Fruit fly (Drosophila melanogaster) whole organism, pupa: Measurements from ENCODE around the gene CG8001.

Experiments
- CG10348 ChIP-seq: fragments of 200-800 bp; sonication (Bioruptor generic); IDR thresholded peaks from 2 replicates; pipeline ENCODE4 v1.3.6; 2022; ENCODE audit warnings: missing biosample characterization, missing genetic modification characterization
- CG12605 ChIP-seq: fragments of 200-800 bp; sonication (Bioruptor generic); IDR thresholded peaks from 2 replicates; pipeline ENCODE4 v1.3.6; 2022; ENCODE audit warnings: missing biosample characterization, missing genetic modification characterization
- CG13204 ChIP-seq: fragments of 200-800 bp; sonication (Bioruptor generic); optimal IDR thresholded peaks from 2 replicates; lab custom pipeline; 2018; ENCODE audit warnings: missing biosample characterization, mild to moderate bottlenecking, missing genetic modification characterization, moderate library complexity
- CG14655 ChIP-seq: fragments of 200-800 bp; sonication (Bioruptor generic); optimal IDR thresholded peaks from 3 replicates; lab custom pipeline; 2017; ENCODE audit warnings: mild to moderate bottlenecking, missing biosample characterization, missing genetic modification reagents, missing genetic modification characterization
- CG15710 ChIP-seq: fragments of 200-800 bp; sonication (Bioruptor generic); optimal IDR thresholded peaks from 2 replicates; lab custom pipeline; 2018; ENCODE audit warnings: missing biosample characterization, mild to moderate bottlenecking, missing genetic modification characterization, moderate library complexity
- CG17806 ChIP-seq: fragments of 200-800 bp; sonication (Bioruptor generic); optimal IDR thresholded peaks from 2 replicates; lab custom pipeline; 2018; ENCODE audit warnings: missing biosample characterization, mild to moderate bottlenecking, missing genetic modification characterization, moderate library complexity
- CG32121 ChIP-seq: fragments of 200-800 bp; sonication (Bioruptor generic); IDR thresholded peaks from 2 replicates; pipeline ENCODE4 v1.3.6; 2022; ENCODE audit warnings: missing biosample characterization, missing genetic modification characterization
- CG34367 ChIP-seq: fragments of 200-800 bp; sonication (Bioruptor generic); optimal IDR thresholded peaks from 2 replicates; lab custom pipeline; 2018; ENCODE audit warnings: missing biosample characterization, mild to moderate bottlenecking, missing genetic modification characterization
- CG4496 ChIP-seq: fragments of 200-800 bp; sonication (Bioruptor generic); IDR thresholded peaks from 3 replicates; pipeline ENCODE4 v1.3.6; 2022; ENCODE audit warnings: missing biosample characterization, missing genetic modification characterization
- CG8159 ChIP-seq: fragments of 200-800 bp; sonication (Bioruptor generic); optimal IDR thresholded peaks from 3 replicates; lab custom pipeline; 2018; ENCODE audit warnings: missing biosample characterization, mild to moderate bottlenecking, missing genetic modification characterization, moderate library complexity
- CG8301 ChIP-seq: fragments of 200-800 bp; sonication (Bioruptor generic); optimal IDR thresholded peaks from 2 replicates; lab custom pipeline; 2018; ENCODE audit warnings: missing biosample characterization, mild to moderate bottlenecking, missing genetic modification characterization
- CG9948 ChIP-seq: fragments of 200-800 bp; sonication (Bioruptor generic); optimal IDR thresholded peaks from 2 replicates; lab custom pipeline; 2018; ENCODE audit warnings: missing biosample characterization, mild to moderate bottlenecking, missing genetic modification characterization, moderate library complexity
- D1 ChIP-seq: fragments of 200-800 bp; sonication (Bioruptor generic); optimal IDR thresholded peaks from 2 replicates; lab custom pipeline; 2018; ENCODE audit warnings: missing biosample characterization, mild to moderate bottlenecking, missing genetic modification characterization, moderate library complexity
- EcR ChIP-seq: fragments of 200-800 bp; sonication (Bioruptor generic); optimal IDR thresholded peaks from 3 replicates; lab custom pipeline; 2019; ENCODE audit warnings: missing biosample characterization, missing genetic modification characterization, mild to moderate bottlenecking, moderate library complexity, missing genetic modification reagents
- Ets98B ChIP-seq: fragments of 200-800 bp; sonication (Bioruptor generic); IDR thresholded peaks from 2 replicates; pipeline ENCODE4 v1.3.6; 2022; ENCODE audit warnings: missing biosample characterization, missing genetic modification characterization
- Pif1A ChIP-seq: fragments of 200-800 bp; sonication (Bioruptor generic); optimal IDR thresholded peaks from 3 replicates; lab custom pipeline; 2016; ENCODE audit warnings: missing biosample characterization, missing genetic modification characterization
- Pif1B ChIP-seq: fragments of 200-800 bp; sonication (Bioruptor generic); optimal IDR thresholded peaks from 3 replicates; lab custom pipeline; 2016; ENCODE audit warnings: missing biosample characterization, missing genetic modification characterization
- Snoo ChIP-seq: fragments of 200-800 bp; sonication (Bioruptor generic); optimal IDR thresholded peaks from 3 replicates; lab custom pipeline; 2017; ENCODE audit warnings: missing biosample characterization, mild to moderate bottlenecking, missing genetic modification characterization, inconsistent platforms
- fd96Ca ChIP-seq: fragments of 200-800 bp; sonication (Bioruptor generic); IDR thresholded peaks from 3 replicates; pipeline ENCODE4 v1.3.6; 2022; ENCODE audit warnings: missing biosample characterization, missing genetic modification characterization
- gl ChIP-seq: fragments of 200-800 bp; sonication (Bioruptor generic); optimal IDR thresholded peaks from 2 replicates; lab custom pipeline; 2018; ENCODE audit warnings: missing biosample characterization, mild to moderate bottlenecking, missing genetic modification characterization
- rn ChIP-seq: fragments of 200-800 bp; sonication (Bioruptor generic); IDR thresholded peaks from 2 replicates; pipeline ENCODE4 v1.3.6; 2022; ENCODE audit warnings: missing biosample characterization, missing genetic modification characterization

The CG8001 gene

DNA sequence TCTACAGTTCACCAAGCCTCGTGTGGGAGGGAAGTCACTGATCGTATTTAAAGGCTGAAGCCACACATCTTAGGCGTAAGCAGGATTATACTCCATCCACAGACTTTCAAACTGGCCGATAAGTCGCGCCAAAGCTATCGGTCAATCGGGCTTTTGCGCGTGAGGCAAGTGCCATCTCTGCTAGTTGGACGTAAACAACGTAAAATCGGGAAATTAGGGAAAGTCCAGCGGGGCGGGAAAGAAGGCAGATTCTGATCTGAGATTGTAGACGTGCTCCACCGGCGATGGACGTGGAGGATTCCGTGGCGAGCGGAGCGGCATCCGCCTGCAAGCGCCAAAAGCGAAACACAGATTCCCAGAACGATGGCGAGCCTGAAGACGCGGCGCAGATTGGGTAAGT lies at the start of gene CG8001:
TSS of gene CG8001 (plus strand) at position 17 of the 400 bp plus-strand sequence.
- TF ChIP-seq CG13204 (GFP tag; lab: Kevin White, UChicago) = no peak
- no peak for TF ChIP-seq gl (tag; lab: Kevin White, UChicago)
- TF ChIP-seq rn (GFP tag; lab: Robert Waterston, UW) = no peak
- TF ChIP-seq CG15710 (tag; lab: Kevin White, UChicago) = no peak
- TF ChIP-seq D1 (tag; lab: Kevin White, UChicago) = no peak
- no peak for TF ChIP-seq CG8159
- no peak for TF ChIP-seq CG12605 (GFP tag; lab: Robert Waterston, UW)
- TF ChIP-seq Ets98B (GFP tag; lab: Robert Waterston, UW) = no peak
- TF ChIP-seq CG9948 (tag; lab: Kevin White, UChicago) = no peak
- no peak for TF ChIP-seq CG8301 (tag; lab: Kevin White, UChicago)
- no peak for TF ChIP-seq CG14655 (GFP tag; lab: Kevin White, UChicago)
- no peak for TF ChIP-seq Pif1B (GFP tag; lab: Kevin White, UChicago)
- TF ChIP-seq fd96Ca (GFP tag; lab: Robert Waterston, UW) = no peak
- TF ChIP-seq CG4496 (GFP tag; lab: Robert Waterston, UW) = no peak; the same call in 2 of the 3 replicates

DNA sequence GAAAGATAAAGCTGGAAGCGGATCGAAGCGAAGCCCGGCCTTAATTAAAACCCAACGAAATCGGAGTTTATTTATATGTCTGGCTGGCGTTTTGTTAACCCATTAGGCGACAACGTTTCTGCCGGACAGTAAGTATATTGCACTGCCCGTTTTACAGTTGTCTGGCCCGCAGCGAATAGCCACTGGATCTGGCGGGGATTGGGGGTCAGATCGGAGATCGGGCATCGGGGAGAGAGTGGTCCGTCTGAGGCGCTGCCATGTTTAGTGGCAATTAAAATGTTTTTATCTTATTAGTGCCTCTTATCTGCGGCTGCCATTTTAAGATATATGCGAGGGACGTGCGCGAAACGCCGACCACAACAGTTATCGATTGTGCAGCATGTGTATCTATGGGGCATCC lies 46.8 kb upstream of the CG8001 start:
- TF ChIP-seq EcR (GFP tag; lab: Kevin White, UChicago) (peak; percentile 52), Snoo (tag; lab: Kevin White, UChicago) (no peak)

DNA sequence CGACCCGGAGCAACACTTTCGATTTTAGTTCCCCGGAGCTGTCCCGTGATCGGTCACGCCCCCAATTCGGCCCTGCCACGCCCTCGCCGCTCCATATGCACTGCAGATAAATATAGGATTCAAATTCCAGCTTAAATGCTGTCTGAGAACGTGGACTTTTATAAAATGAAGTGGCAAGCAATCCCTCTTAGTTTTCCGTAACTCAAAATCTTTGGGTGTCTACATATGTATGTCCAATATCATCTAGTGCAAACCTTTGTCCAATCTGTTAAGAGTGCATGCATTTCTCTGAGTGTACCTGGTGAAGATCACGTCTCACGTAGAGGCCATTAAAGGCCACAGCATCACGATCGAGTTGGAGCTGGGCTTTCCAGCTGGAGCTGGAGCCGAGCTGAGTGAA lies 45.4 kb upstream of the CG8001 start:
- TF ChIP-seq gl (tag; lab: Kevin White, UChicago) (no peak), CG8301 (tag; lab: Kevin White, UChicago) (no peak), EcR (GFP tag; lab: Kevin White, UChicago) (no peak), Pif1A (GFP tag; lab: Kevin White, UChicago) (peak; percentile 32), CG34367 (tag; lab: Kevin White, UChicago) (no peak), CG32121 (GFP tag; lab: Robert Waterston, UW) (no peak), fd96Ca (GFP tag; lab: Robert Waterston, UW) (peak; percentile 56; the same call in 1 of the 3 replicates), CG15710 (tag; lab: Kevin White, UChicago) (peak; percentile 27), CG4496 (GFP tag; lab: Robert Waterston, UW) (peak; percentile 54; the same call in 1 of the 3 replicates), CG14655 (GFP tag; lab: Kevin White, UChicago) (peak; percentile 39), CG13204 (GFP tag; lab: Kevin White, UChicago) (no peak), CG12605 (GFP tag; lab: Robert Waterston, UW) (no peak), CG9948 (tag; lab: Kevin White, UChicago) (peak; percentile 42), Ets98B (GFP tag; lab: Robert Waterston, UW) (no peak), rn (GFP tag; lab: Robert Waterston, UW) (no peak), CG10348 (GFP tag; lab: Robert Waterston, UW) (no peak), CG17806 (tag; lab: Kevin White, UChicago) (peak; percentile 51), Pif1B (GFP tag; lab: Kevin White, UChicago) (no peak), CG8159 (peak; percentile 61), D1 (tag; lab: Kevin White, UChicago) (no peak), Snoo (tag; lab: Kevin White, UChicago) (no peak)

DNA sequence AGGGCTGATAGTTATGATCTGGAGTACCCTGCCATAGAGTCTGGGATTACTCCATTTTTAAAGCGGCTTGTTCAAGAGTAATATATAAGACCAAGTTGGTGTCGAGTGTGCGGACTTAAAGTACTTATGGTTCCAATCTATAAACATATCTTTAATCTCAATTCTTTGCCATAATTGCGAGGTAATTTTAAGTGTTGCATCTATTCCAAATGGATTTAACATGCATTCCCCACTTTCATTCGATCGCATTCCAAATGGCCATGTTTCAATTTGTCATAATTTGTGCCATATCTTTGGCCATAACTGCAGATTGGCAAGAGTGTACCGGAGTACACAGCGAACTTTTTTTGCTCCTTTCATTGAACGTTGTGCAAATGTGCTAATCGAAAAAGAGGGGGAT lies 44.7 kb upstream of the CG8001 start:
- TF ChIP-seq fd96Ca (GFP tag; lab: Robert Waterston, UW) (no peak), CG34367 (tag; lab: Kevin White, UChicago) (peak; percentile 52), CG15710 (tag; lab: Kevin White, UChicago) (peak; percentile 63), CG32121 (GFP tag; lab: Robert Waterston, UW) (no peak), CG8159 (peak; percentile 67), Snoo (tag; lab: Kevin White, UChicago) (no peak), EcR (GFP tag; lab: Kevin White, UChicago) (no peak), rn (GFP tag; lab: Robert Waterston, UW) (no peak), gl (tag; lab: Kevin White, UChicago) (no peak), CG17806 (tag; lab: Kevin White, UChicago) (peak; percentile 34), Pif1B (GFP tag; lab: Kevin White, UChicago) (no peak)

DNA sequence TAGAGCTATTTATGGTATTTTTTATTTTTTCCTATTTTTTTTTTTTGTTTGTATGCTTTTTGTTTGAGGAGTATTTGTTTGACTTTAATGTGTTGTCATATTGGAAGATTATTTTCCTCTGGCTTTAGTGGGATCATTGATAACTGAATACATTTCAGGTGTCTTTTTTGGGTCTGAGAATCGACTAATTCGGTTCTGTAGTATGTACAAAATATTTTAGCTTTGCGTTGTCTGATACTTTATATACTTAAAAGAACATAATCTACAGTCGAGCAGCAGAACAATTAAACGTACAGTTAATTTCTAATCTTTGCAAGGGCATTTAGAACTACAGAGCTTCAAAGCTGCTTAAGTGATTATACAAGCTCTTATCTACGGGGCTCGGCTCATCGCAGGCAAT lies 32.9 kb upstream of the CG8001 start, which contains the start of gene CG18171:
TSS of gene CG18171 (minus strand) at position 101 of the 400 bp plus-strand sequence.
- no peak for TF ChIP-seq CG13204 (GFP tag; lab: Kevin White, UChicago)
- no peak for TF ChIP-seq Ets98B (GFP tag; lab: Robert Waterston, UW)
- no peak for TF ChIP-seq CG14655 (GFP tag; lab: Kevin White, UChicago)
- TF ChIP-seq CG17806 (tag; lab: Kevin White, UChicago) = no peak
- no peak for TF ChIP-seq EcR (GFP tag; lab: Kevin White, UChicago)
- TF ChIP-seq CG4496 (GFP tag; lab: Robert Waterston, UW) = no peak
- TF ChIP-seq CG8301 (tag; lab: Kevin White, UChicago) = no peak
- TF ChIP-seq CG10348 (GFP tag; lab: Robert Waterston, UW) = no peak
- TF ChIP-seq D1 (tag; lab: Kevin White, UChicago) = no peak
- no peak for TF ChIP-seq CG34367 (tag; lab: Kevin White, UChicago)
- no peak for TF ChIP-seq CG9948 (tag; lab: Kevin White, UChicago)
- no peak for TF ChIP-seq Pif1B (GFP tag; lab: Kevin White, UChicago)

DNA sequence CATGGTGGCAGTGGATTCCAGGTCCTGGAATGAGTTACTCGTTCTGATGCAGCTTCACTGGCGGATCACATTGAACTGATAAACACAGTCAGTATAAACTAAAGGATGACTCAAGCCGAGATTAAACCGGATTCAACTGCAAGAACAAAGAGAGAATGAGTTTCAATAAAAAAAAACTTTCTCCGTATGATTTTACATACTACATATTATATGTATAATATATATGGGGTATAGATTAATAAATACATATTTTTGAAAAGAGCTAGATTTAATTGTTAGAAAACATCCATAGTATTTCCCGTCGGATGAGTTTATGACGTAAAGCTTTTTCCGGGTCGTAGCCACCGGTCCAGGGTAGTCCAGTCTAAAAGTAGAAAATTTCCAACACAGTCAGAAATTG lies 31.9 kb upstream of the CG8001 start, which contains the start of gene CG12035:
TSS of gene CG12035 (plus strand) at position 301 of the 400 bp plus-strand sequence.
- TF ChIP-seq EcR (GFP tag; lab: Kevin White, UChicago) = no peak
- TF ChIP-seq CG13204 (GFP tag; lab: Kevin White, UChicago) = no peak
- TF ChIP-seq CG34367 (tag; lab: Kevin White, UChicago) = no peak
- TF ChIP-seq CG9948 (tag; lab: Kevin White, UChicago) = no peak
- TF ChIP-seq Ets98B (GFP tag; lab: Robert Waterston, UW) = no peak
- TF ChIP-seq Pif1A (GFP tag; lab: Kevin White, UChicago) = no peak
- no peak for TF ChIP-seq gl (tag; lab: Kevin White, UChicago)
- TF ChIP-seq CG17806 (tag; lab: Kevin White, UChicago) = no peak
- no peak for TF ChIP-seq rn (GFP tag; lab: Robert Waterston, UW)
- TF ChIP-seq CG8301 (tag; lab: Kevin White, UChicago) = no peak
- TF ChIP-seq D1 (tag; lab: Kevin White, UChicago) = no peak
- TF ChIP-seq CG12605 (GFP tag; lab: Robert Waterston, UW) = no peak
- TF ChIP-seq CG14655 (GFP tag; lab: Kevin White, UChicago) = no peak
